Fruit fly (Drosophila melanogaster): ENCODE measurements around the gene CG10077.

The CG10077 gene

dm6 chr3L:6977391-6977790 lies 21.7 kb upstream of the CG10077 start (continued):
- TF ChIP-seq CG3065 (GFP tag; optimal IDR thresholded peaks at IDR 0.05) (no peak), usp (GFP tag; optimal IDR thresholded peaks at IDR 0.05) (no peak), CG16779 (GFP tag; IDR thresholded peaks at IDR 0.05) (no peak), CG1603 (tag; optimal IDR thresholded peaks at IDR 0.05) (no peak), sens-2 (GFP tag; IDR thresholded peaks at IDR 0.05) (peak; percentile 46; the same call in 1 of the 2 replicates), wdn (GFP tag; IDR thresholded peaks at IDR 0.05) (no peak), CG11504 (tag; optimal IDR thresholded peaks at IDR 0.05) (peak; percentile 74), E2f2 (GFP tag; IDR thresholded peaks at IDR 0.05) (peak; percentile 28; the same call in 1 of the 2 replicates), CG9609 (GFP tag; optimal IDR thresholded peaks at IDR 0.05) (no peak), Meics (GFP tag; optimal IDR thresholded peaks at IDR 0.05) (peak; percentile 30), dmrt99B (tag; optimal IDR thresholded peaks at IDR 0.05) (peak; percentile 74), CG15011 (GFP tag; optimal IDR thresholded peaks at IDR 0.05) (peak; percentile 2), CG7271 (tag; optimal IDR thresholded peaks at IDR 0.05) (no peak), al (GFP tag; IDR thresholded peaks at IDR 0.05) (no peak), CG17359 (tag; optimal IDR thresholded peaks at IDR 0.05) (peak; percentile 75), CG2889 (GFP tag; IDR thresholded peaks at IDR 0.05) (no peak), NK7.1 (GFP tag; optimal IDR thresholded peaks at IDR 0.05) (no peak), ato (GFP tag; IDR thresholded peaks at IDR 0.05; ENCODE audit: partially characterized antibody) (no peak), HmgZ (tag; optimal IDR thresholded peaks at IDR 0.05) (no peak), dan (GFP tag; IDR thresholded peaks at IDR 0.05) (no peak), CG18011 (GFP tag; optimal IDR thresholded peaks at IDR 0.05) (no peak), Ptx1 (GFP tag; IDR thresholded peaks at IDR 0.05) (peak; percentile 72), CG6854 (GFP tag; optimal IDR thresholded peaks at IDR 0.05) (no peak), CG31441 (GFP tag; IDR thresholded peaks at IDR 0.05) (peak; percentile 71), chinmo (GFP tag; IDR thresholded peaks at IDR 0.05; ENCODE audit: partially characterized antibody) (no peak), Asciz (GFP tag; optimal IDR thresholded peaks at IDR 0.05) (peak; percentile 61), so (GFP tag; IDR thresholded peaks at IDR 0.05) (peak; percentile 74; the same call in 2 of the 3 replicates), BtbVII (GFP tag; optimal IDR thresholded peaks at IDR 0.05) (peak; percentile 16), Ets97D (GFP tag; optimal IDR thresholded peaks at IDR 0.05) (no peak), pum (GFP tag; optimal IDR thresholded peaks at IDR 0.05) (no peak), CG31224 (GFP tag; IDR thresholded peaks at IDR 0.05) (no peak), ERR (GFP tag; optimal IDR thresholded peaks at IDR 0.05) (no peak), CG6175 (GFP tag; IDR thresholded peaks at IDR 0.05) (no peak), Opbp (GFP tag; IDR thresholded peaks at IDR 0.05; ENCODE audit: partially characterized antibody) (no peak), gem (tag; optimal IDR thresholded peaks at IDR 0.05) (peak; percentile 79), Six4 (GFP tag; optimal IDR thresholded peaks at IDR 0.05) (peak; percentile 60), Hand (GFP tag; optimal IDR thresholded peaks at IDR 0.05) (no peak), CG5245 (GFP tag; optimal IDR thresholded peaks at IDR 0.05) (peak; percentile 5), CG4707 (GFP tag; optimal IDR thresholded peaks at IDR 0.05) (peak; percentile 16), Jarid2 (GFP tag; optimal IDR thresholded peaks at IDR 0.05) (peak; percentile 8), zf30C (GFP tag; optimal IDR thresholded peaks at IDR 0.05) (peak; percentile 36), CG33557 (GFP tag; optimal IDR thresholded peaks at IDR 0.05) (no peak), jigr1 (GFP tag; IDR thresholded peaks at IDR 0.05) (no peak), Fer1 (GFP tag; optimal IDR thresholded peaks at IDR 0.05) (peak; percentile 57), repo (GFP tag; optimal IDR thresholded peaks at IDR 0.05) (no peak), btn (GFP tag; optimal IDR thresholded peaks at IDR 0.05) (no peak), da (GFP tag; optimal IDR thresholded peaks at IDR 0.05) (no peak), sisA (GFP tag; IDR thresholded peaks at IDR 0.05) (peak; percentile 71), CG17328 (GFP tag; IDR thresholded peaks at IDR 0.05) (peak; percentile 45; the same call in 1 of the 2 replicates), H15 (GFP tag; IDR thresholded peaks at IDR 0.05) (no peak), Dref (GFP tag; IDR thresholded peaks at IDR 0.05) (no peak), NfI (GFP tag; optimal IDR thresholded peaks at IDR 0.05) (peak; percentile 30)

Data from whole organism, embryonic.